Fruit fly (Drosophila melanogaster) whole organism, embryonic: Measurements from ENCODE around the gene Rpt4.

Experiments
- Awh ChIP-seq: fragments of 200-800 bp; sonication (Bioruptor generic); IDR thresholded peaks from 2 replicates; pipeline ENCODE4, ENCODE4 v1.3.6; 2022; ENCODE audit warnings: missing biosample characterization, missing genetic modification characterization
- CG10209 ChIP-seq: fragments of 200-800 bp; sonication (Bioruptor generic); optimal IDR thresholded peaks from 3 replicates; lab custom pipeline; 2017; ENCODE audit warnings: missing biosample characterization, mild to moderate bottlenecking, missing genetic modification characterization, missing genetic modification reagents
- CG10959 ChIP-seq: fragments of 200-800 bp; sonication (Bioruptor generic); IDR thresholded peaks from 2 replicates; pipeline ENCODE4 v1.3.6; 2022; ENCODE audit warnings: missing biosample characterization, missing genetic modification characterization
- CG13296 ChIP-seq: fragments of 200-800 bp; sonication (Bioruptor generic); optimal IDR thresholded peaks from 3 replicates; lab custom pipeline; 2018; ENCODE audit warnings: missing biosample characterization, mild to moderate bottlenecking, missing genetic modification characterization
- CG17612 ChIP-seq: fragments of 200-800 bp; sonication (Bioruptor generic); IDR thresholded peaks from 2 replicates; pipeline ENCODE4 v1.3.6; 2022; ENCODE audit warnings: missing biosample characterization, missing genetic modification characterization
- CG3065 ChIP-seq: fragments of 200-800 bp; sonication (Bioruptor generic); optimal IDR thresholded peaks from 2 replicates; lab custom pipeline; 2016; ENCODE audit warnings: missing biosample characterization, missing genetic modification characterization
- CG31441 ChIP-seq: fragments of 200-800 bp; sonication (Bioruptor generic); IDR thresholded peaks from 2 replicates; pipeline ENCODE4 v1.3.6; 2022; ENCODE audit warnings: missing biosample characterization, missing genetic modification characterization
- CG4282 ChIP-seq: fragments of 200-800 bp; sonication (Bioruptor generic); optimal IDR thresholded peaks from 2 replicates; lab custom pipeline; 2016; ENCODE audit warnings: missing biosample characterization, missing genetic modification characterization
- CG6175 ChIP-seq: fragments of 200-800 bp; sonication (Bioruptor generic); IDR thresholded peaks from 3 replicates; pipeline ENCODE4 v1.3.6; 2022; ENCODE audit warnings: missing biosample characterization, missing genetic modification characterization
- CG6689 ChIP-seq: fragments of 200-800 bp; sonication (Bioruptor generic); IDR thresholded peaks from 2 replicates; pipeline ENCODE4 v1.3.6; 2022; ENCODE audit warnings: missing biosample characterization, missing genetic modification characterization
- CG8765 ChIP-seq: fragments of 200-800 bp; sonication (Bioruptor generic); IDR thresholded peaks from 2 replicates; pipeline ENCODE4 v1.3.6; 2022; ENCODE audit warnings: missing biosample characterization, missing genetic modification characterization
- CG8944 ChIP-seq: fragments of 200-800 bp; sonication (Bioruptor generic); optimal IDR thresholded peaks from 3 replicates; lab custom pipeline; 2016; ENCODE audit warnings: missing biosample characterization, missing genetic modification characterization
- CG9932 ChIP-seq: fragments of 200-800 bp; sonication (Bioruptor generic); IDR thresholded peaks from 2 replicates; pipeline ENCODE4 v1.3.6; 2022; ENCODE audit warnings: missing biosample characterization, missing genetic modification characterization
- D19B ChIP-seq: fragments of 200-800 bp; sonication (Bioruptor generic); optimal IDR thresholded peaks from 2 replicates; lab custom pipeline; 2017; ENCODE audit warnings: missing biosample characterization, mild to moderate bottlenecking, missing genetic modification characterization
- Dref ChIP-seq: fragments of 200-800 bp; sonication (Bioruptor generic); IDR thresholded peaks from 2 replicates; pipeline ENCODE4 v1.3.6; 2022; ENCODE audit warnings: missing biosample characterization, missing genetic modification characterization
- Hey ChIP-seq: fragments of 200-800 bp; sonication (Bioruptor generic); optimal IDR thresholded peaks from 3 replicates; lab custom pipeline; 2018; ENCODE audit warnings: missing biosample characterization, mild to moderate bottlenecking, missing genetic modification characterization
- Hmx ChIP-seq: fragments of 200-800 bp; sonication (Bioruptor generic); optimal IDR thresholded peaks from 2 replicates; lab custom pipeline; 2016; ENCODE audit warnings: missing biosample characterization, missing genetic modification characterization
- NfI ChIP-seq: fragments of 200-800 bp; sonication (Bioruptor generic); optimal IDR thresholded peaks from 3 replicates; lab custom pipeline; 2018; ENCODE audit warnings: missing biosample characterization, mild to moderate bottlenecking, missing genetic modification characterization, moderate library complexity
- Opbp ChIP-seq: fragments of 200-800 bp; sonication (Bioruptor generic); IDR thresholded peaks from 3 replicates; pipeline ENCODE4 v1.3.6; 2022; ENCODE audit warnings: missing biosample characterization, missing genetic modification characterization; ENCODE audit not compliant: partially characterized antibody
- Spps ChIP-seq: fragments of 200-800 bp; sonication (Bioruptor generic); optimal IDR thresholded peaks from 2 replicates; lab custom pipeline; 2018; ENCODE audit warnings: missing biosample characterization, mild to moderate bottlenecking, missing genetic modification characterization
- Stat92E ChIP-seq, 3 experiments: fragments of >200 bp in 2 of 3; fragments of 200-800 bp in 1 of 3; sonication (Bioruptor generic) in 1 of 3; optimal IDR thresholded peaks; 2 replicates each; lab custom pipeline; 2017 to 2019; ENCODE audit warnings: missing biosample characterization in 3 of 3, missing genetic modification characterization in 3 of 3, mild to moderate bottlenecking in 1 of 3, moderate library complexity in 1 of 3
- amos ChIP-seq: fragments of 200-800 bp; sonication (Bioruptor generic); IDR thresholded peaks from 2 replicates; pipeline ENCODE4 v1.3.6; 2022; ENCODE audit warnings: missing biosample characterization, missing genetic modification characterization; ENCODE audit not compliant: partially characterized antibody
- bab2 ChIP-seq: fragments of 200-800 bp; sonication (Bioruptor generic); optimal IDR thresholded peaks from 2 replicates; lab custom pipeline; 2016; ENCODE audit warnings: missing biosample characterization, missing genetic modification characterization
- bbx ChIP-seq: fragments of 200-800 bp; sonication (Bioruptor generic); IDR thresholded peaks from 2 replicates; pipeline ENCODE4 v1.3.6; 2022; ENCODE audit warnings: missing biosample characterization, missing genetic modification characterization; ENCODE audit not compliant: partially characterized antibody
- croc ChIP-seq: fragments of 200-800 bp; sonication (Bioruptor generic); conservative IDR thresholded peaks from 3 replicates; pipeline ENCODE4 v1.3.6; 2022; ENCODE audit warnings: missing biosample characterization, missing genetic modification characterization
- dan ChIP-seq: fragments of 200-800 bp; sonication (Bioruptor generic); IDR thresholded peaks from 2 replicates; pipeline ENCODE4 v1.3.6; 2022; ENCODE audit warnings: missing biosample characterization, missing genetic modification characterization
- disco-r ChIP-seq: fragments of 200-800 bp; sonication (Bioruptor generic); optimal IDR thresholded peaks from 2 replicates; lab custom pipeline; 2016; ENCODE audit warnings: missing biosample characterization, missing genetic modification characterization
- eve ChIP-seq, 2 experiments: fragments of >200 bp; optimal IDR thresholded peaks; 2 replicates each; lab custom pipeline; 2017; ENCODE audit warnings: missing biosample characterization in 2 of 2, missing genetic modification characterization in 2 of 2
- exex ChIP-seq: fragments of 200-800 bp; sonication (Bioruptor generic); optimal IDR thresholded peaks from 4 replicates; lab custom pipeline; 2018; ENCODE audit warnings: missing biosample characterization, mild to moderate bottlenecking, missing genetic modification characterization, moderate library complexity
- fd102C ChIP-seq: fragments of 200-800 bp; sonication (Bioruptor generic); optimal IDR thresholded peaks from 2 replicates; lab custom pipeline; 2018; ENCODE audit warnings: missing biosample characterization, mild to moderate bottlenecking, missing genetic modification characterization, moderate library complexity
- fd96Cb ChIP-seq: fragments of 200-800 bp; sonication (Bioruptor generic); optimal IDR thresholded peaks from 2 replicates; lab custom pipeline; 2018; ENCODE audit warnings: missing biosample characterization, mild to moderate bottlenecking, missing genetic modification characterization, moderate library complexity
- hb ChIP-seq: fragments of 200-800 bp; sonication (Bioruptor generic); IDR thresholded peaks from 3 replicates; pipeline ENCODE4 v1.3.6; 2022; ENCODE audit warnings: missing biosample characterization, missing genetic modification characterization; ENCODE audit not compliant: partially characterized antibody
- lab ChIP-seq: fragments of 200-800 bp; sonication (Bioruptor generic); optimal IDR thresholded peaks from 3 replicates; lab custom pipeline; 2017; ENCODE audit warnings: missing biosample characterization, missing genetic modification characterization, mild to moderate bottlenecking, moderate library complexity, missing genetic modification reagents
- lola ChIP-seq, 3 experiments: fragments of >200 bp in 2 of 3; fragments of 200-800 bp in 1 of 3; sonication (Bioruptor generic) in 1 of 3; optimal IDR thresholded peaks; 2 replicates each; lab custom pipeline; 2017 to 2019; ENCODE audit warnings: missing biosample characterization in 3 of 3, missing genetic modification characterization in 3 of 3, mild to moderate bottlenecking in 1 of 3, moderate library complexity in 1 of 3
- maf-S ChIP-seq: fragments of 200-800 bp; sonication (Bioruptor generic); optimal IDR thresholded peaks from 2 replicates; lab custom pipeline; 2016; ENCODE audit warnings: missing biosample characterization, missing genetic modification characterization
- mam ChIP-seq: fragments of 200-800 bp; sonication (Bioruptor generic); optimal IDR thresholded peaks from 3 replicates; lab custom pipeline; 2016; ENCODE audit warnings: missing biosample characterization, missing genetic modification characterization
- nau ChIP-seq: fragments of 200-800 bp; sonication (Bioruptor generic); optimal IDR thresholded peaks from 3 replicates; lab custom pipeline; 2017; ENCODE audit warnings: missing biosample characterization, mild to moderate bottlenecking, missing genetic modification characterization, missing genetic modification reagents
- pho ChIP-seq: fragments of 200-800 bp; sonication (Bioruptor generic); optimal IDR thresholded peaks from 2 replicates; lab custom pipeline; 2016; ENCODE audit warnings: missing biosample characterization, missing genetic modification characterization
- pita ChIP-seq: fragments of 200-800 bp; sonication (Bioruptor generic); optimal IDR thresholded peaks from 2 replicates; lab custom pipeline; 2017; ENCODE audit warnings: missing biosample characterization, mild to moderate bottlenecking, missing genetic modification characterization
- sob ChIP-seq: fragments of 200-800 bp; sonication (Bioruptor generic); IDR thresholded peaks from 2 replicates; pipeline ENCODE4 v1.3.6; 2022; ENCODE audit warnings: missing biosample characterization, missing genetic modification characterization
- sqz ChIP-seq: fragments of 200-800 bp; sonication (Bioruptor generic); optimal IDR thresholded peaks from 3 replicates; lab custom pipeline; 2018; ENCODE audit warnings: missing biosample characterization, mild to moderate bottlenecking, missing genetic modification characterization
- sr ChIP-seq: fragments of 200-800 bp; sonication (Bioruptor generic); IDR thresholded peaks from 3 replicates; pipeline ENCODE4 v1.3.6; 2022; ENCODE audit warnings: missing biosample characterization, missing genetic modification characterization
- tll ChIP-seq, 2 experiments: fragments of 200-800 bp in 1 of 2; fragments of >200 bp in 1 of 2; sonication (Bioruptor generic) in 1 of 2; optimal IDR thresholded peaks; 2 replicates each; lab custom pipeline; 2017 to 2019; ENCODE audit warnings: missing biosample characterization in 2 of 2, missing genetic modification characterization in 2 of 2, mild to moderate bottlenecking in 1 of 2, moderate library complexity in 1 of 2
- tup ChIP-seq: fragments of 200-800 bp; sonication (Bioruptor generic); optimal IDR thresholded peaks from 2 replicates; lab custom pipeline; 2016; ENCODE audit warnings: missing biosample characterization, mild to moderate bottlenecking, missing genetic modification characterization, moderate library complexity
- vfl ChIP-seq: fragments of 200-800 bp; sonication (Bioruptor generic); optimal IDR thresholded peaks from 2 replicates; lab custom pipeline; 2016; ENCODE audit warnings: missing biosample characterization, missing genetic modification characterization
- vnd ChIP-seq: fragments of 200-800 bp; sonication (Bioruptor generic); IDR thresholded peaks from 3 replicates; pipeline ENCODE4 v1.3.6; 2022; ENCODE audit warnings: missing biosample characterization, missing genetic modification characterization; ENCODE audit not compliant: partially characterized antibody
- wdn ChIP-seq: fragments of 200-800 bp; sonication (Bioruptor generic); IDR thresholded peaks from 2 replicates; pipeline ENCODE4 v1.3.6; 2022; ENCODE audit warnings: missing biosample characterization, missing genetic modification characterization
- zen2 ChIP-seq: fragments of 200-800 bp; sonication (Bioruptor generic); IDR thresholded peaks from 3 replicates; pipeline ENCODE4 v1.3.6; 2022; ENCODE audit warnings: missing biosample characterization, missing genetic modification characterization; ENCODE audit not compliant: partially characterized antibody
- zfh1 ChIP-seq: fragments of 200-800 bp; sonication (Bioruptor generic); IDR thresholded peaks from 3 replicates; pipeline ENCODE4 v1.3.6; 2022; ENCODE audit warnings: missing biosample characterization, missing genetic modification characterization

Rpt4 gene

dm6 chrX:6267187-6267711 is 23.8 kb downstream of the Rpt4 start, which contains the start of gene schlank (continued):
- TF ChIP-seq zen2 (GFP tag; lab: Robert Waterston, UW): no peak
- TF ChIP-seq exex (tag; lab: Kevin White, UChicago): no peak
- TF ChIP-seq fd96Cb (tag; lab: Kevin White, UChicago): peak; percentile 45
- TF ChIP-seq CG10209 (GFP tag; lab: Kevin White, UChicago): peak; percentile 17
- no peak for TF ChIP-seq CG6175 (GFP tag; lab: Robert Waterston, UW)
- TF ChIP-seq wdn (GFP tag; lab: Robert Waterston, UW): peak; percentile 56
- no peak for TF ChIP-seq nau (GFP tag; lab: Kevin White, UChicago)
- no peak for TF ChIP-seq disco-r
- no peak for TF ChIP-seq CG31441 (GFP tag; lab: Robert Waterston, UW)
- TF ChIP-seq croc (GFP tag; lab: Robert Waterston, UW): peak; percentile 28; the same call in 1 of the 3 replicates
- no peak for TF ChIP-seq sr
- 0 out of 3 replicates have a peak, but pooled peaks have one; percentile 6 for TF ChIP-seq Opbp (GFP tag; lab: Robert Waterston, UW)
- peak; percentile 13 to 60 for TF ChIP-seq tll (GFP tag; optimal IDR thresholded peaks at IDR 0.05; lab: Kevin White, UChicago)
- TF ChIP-seq vfl (GFP tag; lab: Kevin White, UChicago): peak; percentile 51
- no peak for TF ChIP-seq lab
- peak; percentile 56 for TF ChIP-seq Awh (GFP tag; lab: Robert Waterston, UW)
- no peak for TF ChIP-seq vnd (GFP tag; lab: Robert Waterston, UW)
- peak; percentile 24; the same call in 1 of the 2 replicates for TF ChIP-seq Dref
- TF ChIP-seq CG3065 (GFP tag; lab: Kevin White, UChicago): no peak
- TF ChIP-seq Stat92E (GFP tag; optimal IDR thresholded peaks at IDR 0.05; lab: Kevin White, UChicago): peak in 1 of 3 experiments; percentile 19
- no peak for TF ChIP-seq dan (GFP tag; lab: Robert Waterston, UW)
- TF ChIP-seq Spps (tag; lab: Kevin White, UChicago): no peak
- peak; percentile 27; the same call in 1 of the 2 replicates for TF ChIP-seq sob (GFP tag; lab: Robert Waterston, UW)
- no peak for TF ChIP-seq Hmx
- peak; percentile 58; the same call in 2 of the 3 replicates for TF ChIP-seq zfh1 (GFP tag; lab: Robert Waterston, UW)
- no peak for TF ChIP-seq sqz
- TF ChIP-seq pita: no peak
- TF ChIP-seq fd102C (GFP tag; lab: Kevin White, UChicago): no peak
- TF ChIP-seq CG9932 (GFP tag; lab: Robert Waterston, UW): peak; percentile 70
- no peak for TF ChIP-seq D19B (GFP tag; lab: Kevin White, UChicago)
- no peak for TF ChIP-seq CG10959
- no peak for TF ChIP-seq bbx
- TF ChIP-seq pho (GFP tag; lab: Kevin White, UChicago): peak; percentile 56
- peak; percentile 20 for TF ChIP-seq maf-S (GFP tag; lab: Kevin White, UChicago)
- TF ChIP-seq Hey (tag; lab: Kevin White, UChicago): no peak
- TF ChIP-seq mam (GFP tag; lab: Kevin White, UChicago): peak; percentile 73
- peak; percentile 62 for TF ChIP-seq bab2
- no peak for TF ChIP-seq hb
- no peak for TF ChIP-seq CG8765 (GFP tag; lab: Robert Waterston, UW)
- peak; percentile 11; the same call in 1 of the 2 replicates for TF ChIP-seq amos (GFP tag; lab: Robert Waterston, UW)
- peak; percentile 45; the same call in 1 of the 2 replicates for TF ChIP-seq CG17612 (GFP tag; lab: Robert Waterston, UW)
- peak; percentile 67 for TF ChIP-seq CG6689
- TF ChIP-seq CG4282 (GFP tag; lab: Kevin White, UChicago): peak; percentile 38
- TF ChIP-seq CG8944: peak; percentile 55
- TF ChIP-seq tup (GFP tag; lab: Kevin White, UChicago): no peak
- TF ChIP-seq CG13296 (GFP tag; lab: Kevin White, UChicago): peak; percentile 31
- peak; percentile 50 for TF ChIP-seq NfI (GFP tag; lab: Kevin White, UChicago)
- no peak for TF ChIP-seq eve (GFP tag; optimal IDR thresholded peaks at IDR 0.05; lab: Kevin White, UChicago)
- TF ChIP-seq lola (GFP tag; optimal IDR thresholded peaks at IDR 0.05; lab: Kevin White, UChicago): peak in 1 of 3 experiments; percentile 37
